Fruit fly (Drosophila melanogaster): ENCODE results near the gene CG10919.

dm6 chr3R:7804332-7804731 lies 46.4 kb downstream of the CG10919 start, which contains the start of gene CG18268:
- TF ChIP-seq CG7101 (tag; optimal IDR thresholded peaks at IDR 0.05): no peak
- no peak for TF ChIP-seq tj (GFP tag; optimal IDR thresholded peaks at IDR 0.05)
- peak; percentile 34 for TF ChIP-seq CG7045 (GFP tag; optimal IDR thresholded peaks at IDR 0.05)
- TF ChIP-seq CG5204 (GFP tag; optimal IDR thresholded peaks at IDR 0.05): peak; percentile 22
- TF ChIP-seq Clk (GFP tag; optimal IDR thresholded peaks at IDR 0.05): no peak
- no peak for TF ChIP-seq pad (GFP tag; optimal IDR thresholded peaks at IDR 0.05)
- TF ChIP-seq CG33017 (tag; optimal IDR thresholded peaks at IDR 0.05): no peak
- TF ChIP-seq CG14711 (tag; optimal IDR thresholded peaks at IDR 0.05): no peak

All from whole organism, adult.